Worm (Caenorhabditis elegans) whole organism, L4/young adult: ENCODE data around the gene act-5.

Source experiments
- W03F9.2 ChIP-seq: fragments of 150-350 bp; optimal IDR thresholded peaks from 2 replicates; lab custom pipeline; 2014; ENCODE audit warnings: missing biosample characterization, missing genetic modification characterization
- dao-5 ChIP-seq: sonication (generic microtip); optimal IDR thresholded peaks from 2 replicates; lab custom pipeline; 2016; ENCODE audit warnings: missing genotype, missing genetic modification characterization, moderate library complexity, missing compliant biosample characterization
- him-1 ChIP-seq: sonication (generic microtip); optimal IDR thresholded peaks from 2 replicates; lab custom pipeline; 2016; ENCODE audit warnings: missing genotype, missing genetic modification reagents, missing genetic modification characterization, missing compliant biosample characterization

act-5 gene

ce11 chrIII:13614751-13615150 is 8.9 kb upstream of the act-5 start:
- TF ChIP-seq him-1 (tag; lab: Kevin White, UChicago) (no peak), W03F9.2 (tag; lab: Kevin White, UChicago) (no peak), dao-5 (no peak)

ce11 chrIII:13614206-13614605 is 8.3 kb upstream of the act-5 start:
- TF ChIP-seq him-1 (tag; lab: Kevin White, UChicago) (no peak), dao-5 (no peak), W03F9.2 (tag; lab: Kevin White, UChicago) (no peak)

ce11 chrIII:13607833-13608232 is 2.0 kb upstream of the act-5 start, which contains the start of gene shpk-1:
TSS of gene shpk-1 (plus strand) at chrIII:13608020.
- TF ChIP-seq him-1 (tag; lab: Kevin White, UChicago): no peak
- TF ChIP-seq W03F9.2 (tag; lab: Kevin White, UChicago): no peak
- no peak for TF ChIP-seq dao-5

- TF ChIP-seq W03F9.2 (tag; lab: Kevin White, UChicago) (no peak), dao-5 (no peak), him-1 (tag; lab: Kevin White, UChicago) (no peak)
Measured at ce11 chrIII:13606865-13607264, 999 bp upstream of the act-5 start.

ce11 chrIII:13604834-13605233 is 1.0 kb downstream of the act-5 start:
- no peak for TF ChIP-seq him-1 (tag; lab: Kevin White, UChicago)
- TF ChIP-seq W03F9.2 (tag; lab: Kevin White, UChicago): no peak
- no peak for TF ChIP-seq dao-5

ce11 chrIII:13600254-13600653 is 5.6 kb downstream of the act-5 start:
- no peak for TF ChIP-seq W03F9.2 (tag; lab: Kevin White, UChicago)
- no peak for TF ChIP-seq him-1 (tag; lab: Kevin White, UChicago)
- TF ChIP-seq dao-5: no peak

- TF ChIP-seq W03F9.2 (tag; lab: Kevin White, UChicago) (no peak), him-1 (tag; lab: Kevin White, UChicago) (no peak), dao-5 (no peak)
Measured at ce11 chrIII:13581727-13582126, 24.1 kb downstream of the act-5 start.

ce11 chrIII:13580538-13580937 is 25.3 kb downstream of the act-5 start, which contains the start of gene T05D4.5:
TSS of gene T05D4.5 (plus strand) at chrIII:13580838.
- TF ChIP-seq him-1 (tag; lab: Kevin White, UChicago) (no peak), W03F9.2 (tag; lab: Kevin White, UChicago) (no peak), dao-5 (no peak)

ce11 chrIII:13580076-13580475 is 25.8 kb downstream of the act-5 start:
- TF ChIP-seq W03F9.2 (tag; lab: Kevin White, UChicago) (no peak), dao-5 (no peak), him-1 (tag; lab: Kevin White, UChicago) (no peak)

ce11 chrIII:13575610-13576232 is 30.1 kb downstream of the act-5 start, which contains the start of gene osm-7:
TSS of gene osm-7 (plus strand) at chrIII:13576182.
- TF ChIP-seq W03F9.2 (tag; lab: Kevin White, UChicago) (no peak), him-1 (tag; lab: Kevin White, UChicago) (no peak), dao-5 (no peak)

ce11 chrIII:13570347-13570746 is 35.5 kb downstream of the act-5 start, which contains the start of gene exc-12:
TSS of gene exc-12 (minus strand) at chrIII:13570447.
- TF ChIP-seq him-1 (tag; lab: Kevin White, UChicago): no peak
- no peak for TF ChIP-seq W03F9.2 (tag; lab: Kevin White, UChicago)
- TF ChIP-seq dao-5: no peak

- TF ChIP-seq W03F9.2 (tag; lab: Kevin White, UChicago) (no peak), him-1 (tag; lab: Kevin White, UChicago) (no peak), dao-5 (no peak)
Measured at ce11 chrIII:13565972-13566371, 39.9 kb downstream of the act-5 start.

- peak; percentile 45 for TF ChIP-seq him-1 (tag; lab: Kevin White, UChicago)
- no peak for TF ChIP-seq dao-5
- no peak for TF ChIP-seq W03F9.2 (tag; lab: Kevin White, UChicago)
Measured at ce11 chrIII:13564929-13565328, 40.9 kb downstream of the act-5 start, which contains the start of gene aldo-1. TSS of gene aldo-1 (minus strand) at chrIII:13564937.

- no peak for TF ChIP-seq him-1 (tag; lab: Kevin White, UChicago)
- TF ChIP-seq W03F9.2 (tag; lab: Kevin White, UChicago): no peak
- TF ChIP-seq dao-5: no peak
Measured at ce11 chrIII:13563583-13563982, 42.3 kb downstream of the act-5 start.
